Fruit fly (Drosophila melanogaster) whole organism, pupa: ENCODE results near the gene Notum.

ENCODE experiments used
- CG10348 ChIP-seq: fragments of 200-800 bp; sonication (Bioruptor generic); IDR thresholded peaks from 2 replicates; pipeline ENCODE4 v1.3.6; 2022; ENCODE audit warnings: missing biosample characterization, missing genetic modification characterization
- CG12605 ChIP-seq: fragments of 200-800 bp; sonication (Bioruptor generic); IDR thresholded peaks from 2 replicates; pipeline ENCODE4 v1.3.6; 2022; ENCODE audit warnings: missing biosample characterization, missing genetic modification characterization
- CG13204 ChIP-seq: fragments of 200-800 bp; sonication (Bioruptor generic); optimal IDR thresholded peaks from 2 replicates; lab custom pipeline; 2018; ENCODE audit warnings: missing biosample characterization, mild to moderate bottlenecking, missing genetic modification characterization, moderate library complexity
- CG14655 ChIP-seq: fragments of 200-800 bp; sonication (Bioruptor generic); optimal IDR thresholded peaks from 3 replicates; lab custom pipeline; 2017; ENCODE audit warnings: mild to moderate bottlenecking, missing biosample characterization, missing genetic modification reagents, missing genetic modification characterization
- CG15710 ChIP-seq: fragments of 200-800 bp; sonication (Bioruptor generic); optimal IDR thresholded peaks from 2 replicates; lab custom pipeline; 2018; ENCODE audit warnings: missing biosample characterization, mild to moderate bottlenecking, missing genetic modification characterization, moderate library complexity
- CG17806 ChIP-seq: fragments of 200-800 bp; sonication (Bioruptor generic); optimal IDR thresholded peaks from 2 replicates; lab custom pipeline; 2018; ENCODE audit warnings: missing biosample characterization, mild to moderate bottlenecking, missing genetic modification characterization, moderate library complexity
- CG32121 ChIP-seq: fragments of 200-800 bp; sonication (Bioruptor generic); IDR thresholded peaks from 2 replicates; pipeline ENCODE4 v1.3.6; 2022; ENCODE audit warnings: missing biosample characterization, missing genetic modification characterization
- CG34367 ChIP-seq: fragments of 200-800 bp; sonication (Bioruptor generic); optimal IDR thresholded peaks from 2 replicates; lab custom pipeline; 2018; ENCODE audit warnings: missing biosample characterization, mild to moderate bottlenecking, missing genetic modification characterization
- CG4496 ChIP-seq: fragments of 200-800 bp; sonication (Bioruptor generic); IDR thresholded peaks from 3 replicates; pipeline ENCODE4 v1.3.6; 2022; ENCODE audit warnings: missing biosample characterization, missing genetic modification characterization
- CG8159 ChIP-seq: fragments of 200-800 bp; sonication (Bioruptor generic); optimal IDR thresholded peaks from 3 replicates; lab custom pipeline; 2018; ENCODE audit warnings: missing biosample characterization, mild to moderate bottlenecking, missing genetic modification characterization, moderate library complexity
- CG8301 ChIP-seq: fragments of 200-800 bp; sonication (Bioruptor generic); optimal IDR thresholded peaks from 2 replicates; lab custom pipeline; 2018; ENCODE audit warnings: missing biosample characterization, mild to moderate bottlenecking, missing genetic modification characterization
- CG9948 ChIP-seq: fragments of 200-800 bp; sonication (Bioruptor generic); optimal IDR thresholded peaks from 2 replicates; lab custom pipeline; 2018; ENCODE audit warnings: missing biosample characterization, mild to moderate bottlenecking, missing genetic modification characterization, moderate library complexity
- D1 ChIP-seq: fragments of 200-800 bp; sonication (Bioruptor generic); optimal IDR thresholded peaks from 2 replicates; lab custom pipeline; 2018; ENCODE audit warnings: missing biosample characterization, mild to moderate bottlenecking, missing genetic modification characterization, moderate library complexity
- EcR ChIP-seq: fragments of 200-800 bp; sonication (Bioruptor generic); optimal IDR thresholded peaks from 3 replicates; lab custom pipeline; 2019; ENCODE audit warnings: missing biosample characterization, missing genetic modification characterization, mild to moderate bottlenecking, moderate library complexity, missing genetic modification reagents
- Ets98B ChIP-seq: fragments of 200-800 bp; sonication (Bioruptor generic); IDR thresholded peaks from 2 replicates; pipeline ENCODE4 v1.3.6; 2022; ENCODE audit warnings: missing biosample characterization, missing genetic modification characterization
- Pif1A ChIP-seq: fragments of 200-800 bp; sonication (Bioruptor generic); optimal IDR thresholded peaks from 3 replicates; lab custom pipeline; 2016; ENCODE audit warnings: missing biosample characterization, missing genetic modification characterization
- Pif1B ChIP-seq: fragments of 200-800 bp; sonication (Bioruptor generic); optimal IDR thresholded peaks from 3 replicates; lab custom pipeline; 2016; ENCODE audit warnings: missing biosample characterization, missing genetic modification characterization
- Snoo ChIP-seq: fragments of 200-800 bp; sonication (Bioruptor generic); optimal IDR thresholded peaks from 3 replicates; lab custom pipeline; 2017; ENCODE audit warnings: missing biosample characterization, mild to moderate bottlenecking, missing genetic modification characterization, inconsistent platforms
- fd96Ca ChIP-seq: fragments of 200-800 bp; sonication (Bioruptor generic); IDR thresholded peaks from 3 replicates; pipeline ENCODE4 v1.3.6; 2022; ENCODE audit warnings: missing biosample characterization, missing genetic modification characterization
- gl ChIP-seq: fragments of 200-800 bp; sonication (Bioruptor generic); optimal IDR thresholded peaks from 2 replicates; lab custom pipeline; 2018; ENCODE audit warnings: missing biosample characterization, mild to moderate bottlenecking, missing genetic modification characterization
- rn ChIP-seq: fragments of 200-800 bp; sonication (Bioruptor generic); IDR thresholded peaks from 2 replicates; pipeline ENCODE4 v1.3.6; 2022; ENCODE audit warnings: missing biosample characterization, missing genetic modification characterization

The Notum gene

dm6 chr3L:16013198-16013982 is 9.9 kb upstream of the Notum start:
- peak; percentile 36 for TF ChIP-seq CG8159
- TF ChIP-seq CG9948 (tag; lab: Kevin White, UChicago): peak; percentile 34
- no peak for TF ChIP-seq D1 (tag; lab: Kevin White, UChicago)
- peak; percentile 13 for TF ChIP-seq CG14655 (GFP tag; lab: Kevin White, UChicago)
- no peak for TF ChIP-seq CG32121 (GFP tag; lab: Robert Waterston, UW)

dm6 chr3L:16014515-16014914 is 8.8 kb upstream of the Notum start:
- TF ChIP-seq fd96Ca (GFP tag; lab: Robert Waterston, UW): no peak
- no peak for TF ChIP-seq Ets98B (GFP tag; lab: Robert Waterston, UW)
- no peak for TF ChIP-seq Pif1A (GFP tag; lab: Kevin White, UChicago)
- no peak for TF ChIP-seq CG10348
- TF ChIP-seq CG9948 (tag; lab: Kevin White, UChicago): no peak
- no peak for TF ChIP-seq CG4496 (GFP tag; lab: Robert Waterston, UW)
- TF ChIP-seq CG13204 (GFP tag; lab: Kevin White, UChicago): no peak
- TF ChIP-seq CG17806 (tag; lab: Kevin White, UChicago): no peak
- TF ChIP-seq CG12605 (GFP tag; lab: Robert Waterston, UW): no peak
- TF ChIP-seq CG15710: no peak
- TF ChIP-seq CG34367 (tag; lab: Kevin White, UChicago): no peak
- TF ChIP-seq CG8159: no peak
- no peak for TF ChIP-seq D1 (tag; lab: Kevin White, UChicago)
- TF ChIP-seq CG8301 (tag; lab: Kevin White, UChicago): no peak
- TF ChIP-seq Snoo: no peak
- no peak for TF ChIP-seq CG32121 (GFP tag; lab: Robert Waterston, UW)
- TF ChIP-seq EcR (GFP tag; lab: Kevin White, UChicago): no peak
- TF ChIP-seq CG14655 (GFP tag; lab: Kevin White, UChicago): no peak

dm6 chr3L:16015765-16016760 is 7.2 kb upstream of the Notum start:
- TF ChIP-seq CG8159: peak; percentile 86
- peak; percentile 74 for TF ChIP-seq D1 (tag; lab: Kevin White, UChicago)
- TF ChIP-seq CG15710: peak; percentile 64
- TF ChIP-seq CG14655 (GFP tag; lab: Kevin White, UChicago): peak; percentile 68
- TF ChIP-seq CG12605 (GFP tag; lab: Robert Waterston, UW): no peak
- TF ChIP-seq Pif1A (GFP tag; lab: Kevin White, UChicago): peak; percentile 3
- peak; percentile 71 for TF ChIP-seq CG17806 (tag; lab: Kevin White, UChicago)
- peak; percentile 35 for TF ChIP-seq Pif1B (GFP tag; lab: Kevin White, UChicago)
- no peak for TF ChIP-seq rn (GFP tag; lab: Robert Waterston, UW)
- TF ChIP-seq CG34367 (tag; lab: Kevin White, UChicago): peak; percentile 33
- TF ChIP-seq CG9948 (tag; lab: Kevin White, UChicago): peak; percentile 80
- no peak for TF ChIP-seq gl (tag; lab: Kevin White, UChicago)
- peak; percentile 55 for TF ChIP-seq Snoo
- TF ChIP-seq CG4496 (GFP tag; lab: Robert Waterston, UW): no peak
- TF ChIP-seq CG8301 (tag; lab: Kevin White, UChicago): peak; percentile 50

dm6 chr3L:16016911-16017310 is 6.4 kb upstream of the Notum start:
- TF ChIP-seq CG8159 (peak; percentile 46), CG4496 (GFP tag; lab: Robert Waterston, UW) (no peak), CG13204 (GFP tag; lab: Kevin White, UChicago) (no peak), CG14655 (GFP tag; lab: Kevin White, UChicago) (peak; percentile 32), CG9948 (tag; lab: Kevin White, UChicago) (peak; percentile 21)

- TF ChIP-seq CG17806 (tag; lab: Kevin White, UChicago) (no peak), fd96Ca (GFP tag; lab: Robert Waterston, UW) (no peak), CG8301 (tag; lab: Kevin White, UChicago) (no peak), Ets98B (GFP tag; lab: Robert Waterston, UW) (no peak)
Observed at dm6 chr3L:16017528-16018250, 5.6 kb upstream of the Notum start.
